Worm (Caenorhabditis elegans) whole organism, L2 larva: ENCODE results near the gene affl-2.

ENCODE experiments used
- F13H6.1 ChIP-seq: sonication (generic microtip); optimal IDR thresholded peaks from 2 replicates; lab custom pipeline; 2016; ENCODE audit warnings: missing genetic modification characterization, missing compliant biosample characterization
- R02D3.7 ChIP-seq: fragments of 150-350 bp; optimal IDR thresholded peaks from 2 replicates; lab custom pipeline; 2014; ENCODE audit warnings: missing biosample characterization, missing genetic modification characterization
- Y55F3AM.14 ChIP-seq: fragments of 200-800 bp; sonication (Bioruptor generic); optimal IDR thresholded peaks from 2 replicates; lab custom pipeline; 2018; ENCODE audit warnings: mild to moderate bottlenecking, missing genetic modification characterization, missing compliant biosample characterization
- ZK546.5 ChIP-seq: sonication (generic microtip); optimal IDR thresholded peaks from 2 replicates; lab custom pipeline; 2017; ENCODE audit warnings: missing biosample characterization, missing genetic modification characterization
- alr-1 ChIP-seq: fragments of 150-350 bp; optimal IDR thresholded peaks from 2 replicates; lab custom pipeline; 2014; ENCODE audit warnings: missing biosample characterization, missing genetic modification characterization
- aly-2 ChIP-seq: fragments of 150-350 bp; optimal IDR thresholded peaks from 2 replicates; lab custom pipeline; 2014; ENCODE audit warnings: missing biosample characterization, missing genetic modification characterization
- ama-1 ChIP-seq: fragments of 150-350 bp; optimal IDR thresholded peaks from 2 replicates; lab custom pipeline; 2018; ENCODE audit warnings: inconsistent platforms
- blmp-1 ChIP-seq: sonication (generic microtip); optimal IDR thresholded peaks from 2 replicates; lab custom pipeline; 2017; ENCODE audit warnings: missing genetic modification characterization, mild to moderate bottlenecking, missing compliant biosample characterization, antibody characterized with exemption, moderate library complexity; ENCODE audit not compliant: insufficient read depth
- ceh-82 ChIP-seq: fragments of 150-350 bp; optimal IDR thresholded peaks from 2 replicates; lab custom pipeline; 2014; ENCODE audit warnings: missing biosample characterization, missing genetic modification characterization
- crh-2 ChIP-seq: sonication (generic microtip); optimal IDR thresholded peaks from 2 replicates; lab custom pipeline; 2017; ENCODE audit warnings: missing biosample characterization, missing genetic modification characterization
- dmd-4 ChIP-seq: sonication (generic microtip); optimal IDR thresholded peaks from 2 replicates; lab custom pipeline; 2017; ENCODE audit warnings: missing biosample characterization, missing genetic modification characterization
- egl-27 ChIP-seq: sonication (generic microtip); optimal IDR thresholded peaks from 3 replicates; lab custom pipeline; 2017; ENCODE audit warnings: missing biosample characterization, missing genetic modification reagents, missing genetic modification characterization
- elt-1 ChIP-seq: fragments of 150-350 bp; optimal IDR thresholded peaks from 2 replicates; lab custom pipeline; 2014; ENCODE audit warnings: missing biosample characterization, missing genetic modification characterization
- elt-3 ChIP-seq: sonication (generic microtip); optimal IDR thresholded peaks from 2 replicates; lab custom pipeline; 2017; ENCODE audit warnings: missing biosample characterization, missing genetic modification characterization
- fos-1 ChIP-seq: fragments of 150-350 bp; optimal IDR thresholded peaks from 2 replicates; lab custom pipeline; 2014; ENCODE audit warnings: missing biosample characterization, missing genetic modification characterization
- lin-11 ChIP-seq: fragments of 150-350 bp; sonication (generic microtip); optimal IDR thresholded peaks from 2 replicates; lab custom pipeline; 2014; ENCODE audit warnings: missing biosample characterization, missing genetic modification characterization, inconsistent platforms, mixed read lengths
- lin-13 ChIP-seq: fragments of 150-350 bp; optimal IDR thresholded peaks from 2 replicates; lab custom pipeline; 2014; ENCODE audit warnings: missing biosample characterization, missing genetic modification reagents, missing genetic modification characterization
- lin-39 ChIP-seq: fragments of 150-350 bp; optimal IDR thresholded peaks from 2 replicates; lab custom pipeline; 2014; ENCODE audit warnings: missing biosample characterization, missing genetic modification reagents, missing genetic modification characterization
- mdl-1 ChIP-seq, 2 experiments: fragments of 150-350 bp in 1 of 2; sonication (generic microtip) in 1 of 2; optimal IDR thresholded peaks; 2 replicates each; lab custom pipeline; 2017; ENCODE audit warnings: missing biosample characterization in 2 of 2, missing genetic modification characterization in 2 of 2
- nhr-10 ChIP-seq: sonication (generic microtip); optimal IDR thresholded peaks from 2 replicates; lab custom pipeline; 2017; ENCODE audit warnings: missing biosample characterization, missing genetic modification characterization
- nhr-11 ChIP-seq: fragments of 150-350 bp; optimal IDR thresholded peaks from 2 replicates; lab custom pipeline; 2014; ENCODE audit warnings: missing biosample characterization, missing genetic modification characterization
- nhr-21 ChIP-seq: fragments of 150-350 bp; optimal IDR thresholded peaks from 2 replicates; lab custom pipeline; 2014; ENCODE audit warnings: missing biosample characterization, missing genetic modification characterization
- nhr-237 ChIP-seq: fragments of 150-350 bp; optimal IDR thresholded peaks from 2 replicates; lab custom pipeline; 2014; ENCODE audit warnings: missing biosample characterization, missing genetic modification characterization
- nhr-6 ChIP-seq: fragments of 150-350 bp; optimal IDR thresholded peaks from 2 replicates; lab custom pipeline; 2014; ENCODE audit warnings: missing biosample characterization, missing genetic modification characterization
- sem-4 ChIP-seq: fragments of 150-350 bp; optimal IDR thresholded peaks from 2 replicates; lab custom pipeline; 2014; ENCODE audit warnings: missing biosample characterization, missing genetic modification reagents, missing genetic modification characterization
- skn-1 ChIP-seq: sonication (generic microtip); optimal IDR thresholded peaks from 2 replicates; lab custom pipeline; 2017; ENCODE audit warnings: missing biosample characterization, missing genetic modification characterization
- sma-9 ChIP-seq, 2 experiments: fragments of 150-350 bp in 1 of 2; sonication (generic microtip) in 1 of 2; optimal IDR thresholded peaks; 2 replicates each; lab custom pipeline; 2014 to 2016; ENCODE audit warnings: missing genetic modification characterization in 2 of 2, mild to moderate bottlenecking in 1 of 2, missing biosample characterization in 1 of 2, missing compliant biosample characterization in 1 of 2, missing genetic modification reagents in 1 of 2, moderate library complexity in 1 of 2
- snpc-4 ChIP-seq: fragments of 150-350 bp; optimal IDR thresholded peaks from 2 replicates; lab custom pipeline; 2014; ENCODE audit warnings: missing biosample characterization, missing genetic modification characterization
- unc-39 ChIP-seq: fragments of 150-350 bp; optimal IDR thresholded peaks from 2 replicates; lab custom pipeline; 2014; ENCODE audit warnings: missing biosample characterization, missing genetic modification characterization
- unc-62 ChIP-seq: fragments of 150-350 bp; optimal IDR thresholded peaks from 2 replicates; lab custom pipeline; 2014; ENCODE audit warnings: missing biosample characterization, missing genetic modification reagents, missing genetic modification characterization
- zag-1 ChIP-seq: fragments of 150-350 bp; optimal IDR thresholded peaks from 2 replicates; lab custom pipeline; 2014; ENCODE audit warnings: missing biosample characterization, missing genetic modification characterization
- ztf-1 ChIP-seq: fragments of 200-800 bp; sonication (Bioruptor generic); conservative IDR thresholded peaks from 2 replicates; pipeline ENCODE4 v1.3.6; 2022; ENCODE audit warnings: missing genetic modification characterization, missing compliant biosample characterization
- ztf-4 ChIP-seq: fragments of 150-350 bp; optimal IDR thresholded peaks from 2 replicates; lab custom pipeline; 2014; ENCODE audit warnings: missing biosample characterization, missing genetic modification characterization

Gene affl-2

DNA sequence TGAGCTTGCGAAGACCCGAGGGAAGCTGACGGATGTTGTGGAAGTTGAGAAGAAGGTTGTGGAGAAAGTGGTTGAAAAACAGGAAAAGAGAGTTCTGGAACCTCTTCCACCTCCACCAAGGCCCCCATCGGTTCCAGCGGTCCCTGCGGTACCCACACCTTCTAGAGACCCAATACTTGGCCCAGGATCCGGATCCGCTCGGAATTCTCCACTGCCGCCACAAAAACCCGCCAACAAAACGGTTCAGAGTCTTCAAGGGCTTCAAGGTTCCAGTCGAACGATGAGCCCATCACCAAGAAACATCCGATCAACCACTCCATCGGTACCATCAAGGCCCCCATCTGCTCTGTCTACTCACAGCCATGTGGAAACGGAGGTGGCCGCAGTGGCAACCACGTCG lies 2.3 kb downstream of the affl-2 start:
- TF ChIP-seq F13H6.1 (tag; lab: Kevin White, UChicago) (no peak), nhr-21 (tag; lab: Kevin White, UChicago) (no peak), Y55F3AM.14 (GFP tag; lab: Kevin White, UChicago) (no peak), lin-11 (tag; lab: Kevin White, UChicago) (no peak), ztf-1 (no peak), nhr-237 (tag; lab: Kevin White, UChicago) (no peak), fos-1 (tag; lab: Kevin White, UChicago) (no peak)

- TF ChIP-seq ama-1 (lab: Kevin White, UChicago) (no peak), Y55F3AM.14 (GFP tag; lab: Kevin White, UChicago) (no peak), ZK546.5 (no peak), elt-3 (tag; lab: Kevin White, UChicago) (no peak)
Observed at ce11 chrIII:439926-440325, 5.2 kb downstream of the affl-2 start, which contains the start of gene affl-1. affl-1 (plus strand) TSS chrIII:440226.

DNA sequence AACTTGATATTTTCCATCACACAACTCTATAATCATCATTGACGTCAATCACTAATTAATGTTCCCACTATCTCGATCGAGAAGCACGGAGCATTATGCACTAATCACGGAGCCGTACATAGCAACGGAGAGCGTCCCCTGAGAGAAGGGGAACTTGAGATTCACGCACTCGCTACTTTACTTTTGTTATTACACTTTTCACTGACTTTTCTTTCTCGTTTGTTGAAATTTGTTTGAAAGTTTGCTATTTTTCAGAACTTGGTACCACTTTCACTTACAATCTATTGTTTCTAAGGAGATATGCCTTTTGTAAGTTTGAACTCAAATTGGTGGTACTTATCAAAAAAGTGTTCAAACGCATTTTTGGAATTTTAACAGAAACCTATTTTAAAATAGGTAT lies 9.4 kb downstream of the affl-2 start, which contains the start of gene Y55B1BR.8:
Gene Y55B1BR.8, plus strand, starts transcription at position 301 of the 400 bp plus-strand sequence.
- TF ChIP-seq lin-39 (tag; lab: Kevin White, UChicago) (no peak), elt-1 (tag; lab: Kevin White, UChicago) (no peak), nhr-11 (tag; lab: Kevin White, UChicago) (no peak), Y55F3AM.14 (GFP tag; lab: Kevin White, UChicago) (no peak), crh-2 (no peak), egl-27 (tag; lab: Kevin White, UChicago) (no peak), nhr-6 (tag; lab: Kevin White, UChicago) (no peak), blmp-1 (tag; lab: Kevin White, UChicago) (no peak), sma-9 (GFP tag; optimal IDR thresholded peaks at IDR 0.05; lab: Kevin White, UChicago) (no peak), sma-9 (tag; optimal IDR thresholded peaks at IDR 0.05; lab: Kevin White, UChicago) (no peak), unc-62 (GFP tag; lab: Kevin White, UChicago) (no peak), nhr-237 (tag; lab: Kevin White, UChicago) (no peak), zag-1 (tag; lab: Kevin White, UChicago) (no peak), R02D3.7 (tag; lab: Kevin White, UChicago) (no peak), ceh-82 (tag; lab: Kevin White, UChicago) (no peak), aly-2 (tag; lab: Kevin White, UChicago) (no peak), alr-1 (tag; lab: Kevin White, UChicago) (no peak), mdl-1 (tag; optimal IDR thresholded peaks at IDR 0.05; lab: Kevin White, UChicago) (no peak), ama-1 (lab: Kevin White, UChicago) (no peak), F13H6.1 (tag; lab: Kevin White, UChicago) (no peak), lin-13 (GFP tag; lab: Kevin White, UChicago) (no peak)

DNA sequence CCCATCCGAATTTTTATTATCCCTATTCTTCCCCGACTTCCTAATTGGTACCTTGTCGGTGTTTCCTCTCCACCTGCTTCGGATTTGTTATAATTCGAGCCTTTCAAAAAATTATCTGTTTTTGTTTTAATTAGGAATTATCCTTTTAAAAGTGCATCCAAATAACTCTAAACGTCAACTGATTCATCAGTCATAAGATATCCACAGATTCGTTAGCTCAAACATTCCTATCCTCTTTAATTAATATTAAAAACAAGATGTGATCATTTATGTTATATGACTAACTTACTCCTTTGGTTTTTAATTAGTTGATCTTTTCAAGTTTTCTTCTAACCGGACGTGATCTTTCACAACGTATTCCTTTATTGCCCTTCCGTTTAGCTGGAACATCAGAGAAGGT lies 12.2 kb downstream of the affl-2 start:
- TF ChIP-seq skn-1 (tag; lab: Kevin White, UChicago) (no peak), nhr-11 (tag; lab: Kevin White, UChicago) (no peak)

DNA sequence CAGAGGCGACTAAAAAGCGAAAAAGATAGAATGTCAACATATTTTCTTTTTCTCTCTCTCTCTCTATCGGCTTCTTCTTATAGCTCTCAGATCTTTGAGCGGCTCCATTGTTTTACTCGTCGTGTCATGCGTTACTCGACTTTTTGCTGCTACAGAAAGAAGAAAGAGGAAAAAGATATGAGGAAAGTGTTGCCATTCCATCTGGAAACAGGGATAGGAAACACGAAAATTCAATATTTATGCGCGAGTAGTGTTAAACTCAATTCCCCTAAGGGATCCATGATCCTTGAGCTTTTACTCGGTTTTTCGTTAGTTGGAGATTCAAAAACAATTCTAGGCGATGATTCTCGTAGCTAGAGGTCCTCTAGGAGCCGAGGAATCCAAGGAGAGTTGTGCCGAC lies 21.1 kb downstream of the affl-2 start:
- TF ChIP-seq nhr-6 (tag; lab: Kevin White, UChicago) (no peak), unc-62 (GFP tag; lab: Kevin White, UChicago) (no peak), snpc-4 (tag; lab: Kevin White, UChicago) (no peak), F13H6.1 (tag; lab: Kevin White, UChicago) (no peak), nhr-237 (tag; lab: Kevin White, UChicago) (no peak), sem-4 (tag; lab: Kevin White, UChicago) (no peak), dmd-4 (no peak), R02D3.7 (tag; lab: Kevin White, UChicago) (no peak), nhr-21 (tag; lab: Kevin White, UChicago) (no peak), ZK546.5 (no peak), unc-39 (no peak), nhr-10 (tag; lab: Kevin White, UChicago) (no peak), fos-1 (tag; lab: Kevin White, UChicago) (no peak), ztf-4 (tag; lab: Kevin White, UChicago) (no peak)
